Worm (Caenorhabditis elegans) whole organism, L1 larva: ENCODE data around the gene K03A11.1.

Experiments used
- C16A3.4 ChIP-seq: fragments of 150-350 bp; optimal IDR thresholded peaks from 2 replicates; lab custom pipeline; 2014; ENCODE audit warnings: missing biosample characterization, missing genetic modification characterization
- aly-2 ChIP-seq: fragments of 150-350 bp; optimal IDR thresholded peaks from 2 replicates; lab custom pipeline; 2014; ENCODE audit warnings: missing biosample characterization, missing genetic modification characterization
- blmp-1 ChIP-seq: fragments of 150-350 bp; optimal IDR thresholded peaks from 2 replicates; lab custom pipeline; 2014; ENCODE audit warnings: missing biosample characterization, missing genetic modification characterization
- ceh-63 ChIP-seq: fragments of 200-800 bp; sonication (Bioruptor generic); optimal IDR thresholded peaks from 2 replicates; lab custom pipeline; 2018; ENCODE audit warnings: mild to moderate bottlenecking, missing genetic modification characterization, missing compliant biosample characterization
- ceh-8 ChIP-seq: fragments of 200-800 bp; sonication (Bioruptor generic); optimal IDR thresholded peaks from 2 replicates; lab custom pipeline; 2018; ENCODE audit warnings: mild to moderate bottlenecking, missing genetic modification characterization, moderate library complexity, missing compliant biosample characterization
- ceh-82 ChIP-seq, 3 experiments: fragments of 150-350 bp in 1 of 3; sonication (generic microtip) in 2 of 3; optimal IDR thresholded peaks; 2 replicates each; lab custom pipeline; 2014 to 2017; ENCODE audit warnings: missing biosample characterization in 3 of 3, missing genetic modification characterization in 3 of 3
- ceh-88 ChIP-seq: fragments of 200-800 bp; sonication (Bioruptor generic); IDR thresholded peaks from 2 replicates; pipeline ENCODE4 v1.3.6; 2022; ENCODE audit warnings: missing genetic modification characterization, missing compliant biosample characterization
- dpl-1 ChIP-seq, 3 experiments: fragments of 150-350 bp in 2 of 3; sonication (generic microtip) in 1 of 3; optimal IDR thresholded peaks; 2 replicates each; lab custom pipeline; 2014 to 2017; ENCODE audit warnings: missing biosample characterization in 3 of 3, missing genetic modification characterization in 3 of 3, missing genetic modification reagents in 3 of 3
- dsc-1 ChIP-seq: sonication (generic microtip); optimal IDR thresholded peaks from 2 replicates; lab custom pipeline; 2016; ENCODE audit warnings: mild to moderate bottlenecking, missing genetic modification characterization, missing compliant biosample characterization
- efl-1 ChIP-seq, 4 experiments: fragments of 150-350 bp; optimal IDR thresholded peaks in 3 of 4; peaks in 1 of 4; 1 replicate in 1 of 4; 2 replicates in 3 of 4; lab custom pipeline; 2014; ENCODE audit warnings: missing biosample characterization in 2 of 4, missing genetic modification characterization in 2 of 4, missing genetic modification reagents in 2 of 4
- efl-3 ChIP-seq: fragments of 200-800 bp; sonication (Bioruptor generic); optimal IDR thresholded peaks from 2 replicates; lab custom pipeline; 2018; ENCODE audit warnings: mild to moderate bottlenecking, missing genetic modification characterization, missing compliant biosample characterization
- egl-13 ChIP-seq: sonication (generic microtip); optimal IDR thresholded peaks from 2 replicates; lab custom pipeline; 2016; ENCODE audit warnings: missing genotype, missing genetic modification reagents, missing genetic modification characterization, missing compliant biosample characterization
- egl-27 ChIP-seq, 2 experiments: fragments of 150-350 bp in 1 of 2; sonication (generic microtip); optimal IDR thresholded peaks; 3 replicates each; lab custom pipeline; 2017 to 2018; ENCODE audit warnings: missing biosample characterization in 2 of 2, missing genetic modification characterization in 2 of 2, missing genetic modification reagents in 2 of 2
- elt-2 ChIP-seq: sonication (generic microtip); optimal IDR thresholded peaks from 2 replicates; lab custom pipeline; 2016; ENCODE audit warnings: missing genetic modification characterization, mild to moderate bottlenecking, inconsistent platforms, missing compliant biosample characterization, missing genetic modification reagents
- ets-5 ChIP-seq: fragments of 200-800 bp; sonication (Bioruptor generic); IDR thresholded peaks from 2 replicates; pipeline ENCODE4 v1.3.6; 2022; ENCODE audit warnings: missing genetic modification characterization, missing compliant biosample characterization
- fkh-10 ChIP-seq: sonication (generic microtip); optimal IDR thresholded peaks from 2 replicates; lab custom pipeline; 2017; ENCODE audit warnings: missing biosample characterization, missing genetic modification reagents, missing genetic modification characterization
- fos-1 ChIP-seq: fragments of 150-350 bp; optimal IDR thresholded peaks from 2 replicates; lab custom pipeline; 2014; ENCODE audit warnings: missing biosample characterization, missing genetic modification characterization
- grh-1 ChIP-seq: fragments of 200-800 bp; sonication (Bioruptor generic); IDR thresholded peaks from 2 replicates; pipeline ENCODE4 v1.3.6; 2022; ENCODE audit warnings: missing genetic modification reagents, missing genetic modification characterization, missing compliant biosample characterization
- hlh-4 ChIP-seq: sonication (generic microtip); optimal IDR thresholded peaks from 2 replicates; lab custom pipeline; 2016; ENCODE audit warnings: mild to moderate bottlenecking, missing genetic modification characterization, missing compliant biosample characterization
- hpl-2 ChIP-seq: fragments of 150-350 bp; optimal IDR thresholded peaks from 2 replicates; lab custom pipeline; 2014; ENCODE audit warnings: missing biosample characterization, missing genetic modification reagents, missing genetic modification characterization
- irx-1 ChIP-seq: sonication (generic microtip); optimal IDR thresholded peaks from 2 replicates; lab custom pipeline; 2016; ENCODE audit warnings: missing genetic modification characterization, missing compliant biosample characterization
- isw-1 ChIP-seq: fragments of 200-800 bp; sonication (Bioruptor generic); IDR thresholded peaks from 2 replicates; pipeline ENCODE4 v1.3.6; 2022; ENCODE audit warnings: missing genetic modification characterization, missing compliant biosample characterization
- lin-15B ChIP-seq: fragments of 150-350 bp; sonication (generic microtip); optimal IDR thresholded peaks from 3 replicates; lab custom pipeline; 2014; ENCODE audit warnings: missing biosample characterization, missing genetic modification characterization
- lin-35 ChIP-seq, 2 experiments: fragments of 150-350 bp; optimal IDR thresholded peaks; 2 replicates each; lab custom pipeline; 2014; ENCODE audit warnings: missing biosample characterization in 2 of 2, missing genetic modification characterization in 2 of 2, missing genetic modification reagents in 2 of 2
- lin-39 ChIP-seq: fragments of 150-350 bp; optimal IDR thresholded peaks from 2 replicates; lab custom pipeline; 2014; ENCODE audit warnings: missing biosample characterization, missing genetic modification reagents, missing genetic modification characterization
- lir-3 ChIP-seq: sonication (generic microtip); optimal IDR thresholded peaks from 2 replicates; lab custom pipeline; 2016; ENCODE audit warnings: mild to moderate bottlenecking, missing genetic modification characterization, moderate library complexity, missing compliant biosample characterization; ENCODE audit not compliant: poor library complexity
- mab-9 ChIP-seq: fragments of 200-800 bp; sonication (Bioruptor generic); IDR thresholded peaks from 2 replicates; pipeline ENCODE4 v1.3.6; 2022; ENCODE audit warnings: missing genetic modification reagents, missing genetic modification characterization, missing compliant biosample characterization
- mdl-1 ChIP-seq, 2 experiments: fragments of 150-350 bp; optimal IDR thresholded peaks; 2 replicates each; lab custom pipeline; 2014 to 2017; ENCODE audit warnings: missing biosample characterization in 2 of 2, missing genetic modification characterization in 2 of 2, inconsistent platforms in 1 of 2
- mef-2 ChIP-seq: fragments of 150-350 bp; optimal IDR thresholded peaks from 2 replicates; lab custom pipeline; 2014; ENCODE audit warnings: missing biosample characterization, missing genetic modification characterization
- mep-1 ChIP-seq: fragments of 150-350 bp; optimal IDR thresholded peaks from 2 replicates; lab custom pipeline; 2014; ENCODE audit warnings: missing biosample characterization, missing genetic modification characterization
- nhr-12 ChIP-seq: sonication (generic microtip); optimal IDR thresholded peaks from 2 replicates; lab custom pipeline; 2017; ENCODE audit warnings: missing biosample characterization, missing genetic modification characterization
- nhr-19 ChIP-seq: fragments of 200-800 bp; sonication (Bioruptor generic); conservative IDR thresholded peaks from 2 replicates; pipeline ENCODE4 v1.3.6; 2022; ENCODE audit warnings: missing genetic modification characterization, missing compliant biosample characterization
- nhr-20 ChIP-seq: sonication (generic microtip); optimal IDR thresholded peaks from 2 replicates; lab custom pipeline; 2016; ENCODE audit warnings: mild to moderate bottlenecking, missing genetic modification characterization, missing compliant biosample characterization
- nhr-237 ChIP-seq: fragments of 150-350 bp; optimal IDR thresholded peaks from 2 replicates; lab custom pipeline; 2014; ENCODE audit warnings: missing biosample characterization, missing genetic modification characterization
- nhr-47 ChIP-seq: sonication (generic microtip); optimal IDR thresholded peaks from 2 replicates; lab custom pipeline; 2016; ENCODE audit warnings: mild to moderate bottlenecking, missing genetic modification characterization, moderate library complexity, missing compliant biosample characterization
- nhr-77 ChIP-seq: fragments of 150-350 bp; optimal IDR thresholded peaks from 2 replicates; lab custom pipeline; 2014; ENCODE audit warnings: missing biosample characterization, missing genetic modification characterization
- nhr-85 ChIP-seq: sonication (generic microtip); peaks from one replicate; lab custom pipeline; 2016; ENCODE audit warnings: missing genetic modification characterization, inconsistent platforms, missing compliant biosample characterization
- nhr-90 ChIP-seq: sonication (generic microtip); optimal IDR thresholded peaks from 2 replicates; lab custom pipeline; 2016; ENCODE audit warnings: mild to moderate bottlenecking, missing genetic modification characterization, missing compliant biosample characterization; ENCODE audit not compliant: poor library complexity
- snpc-4 ChIP-seq: fragments of 150-350 bp; optimal IDR thresholded peaks from 2 replicates; lab custom pipeline; 2014; ENCODE audit warnings: missing biosample characterization, missing genetic modification characterization
- snu-23 ChIP-seq: sonication (generic microtip); optimal IDR thresholded peaks from 2 replicates; lab custom pipeline; 2016; ENCODE audit warnings: missing genetic modification characterization, missing compliant biosample characterization
- sup-37 ChIP-seq: fragments of 200-800 bp; sonication (Bioruptor generic); optimal IDR thresholded peaks from 2 replicates; lab custom pipeline; 2018; ENCODE audit warnings: mild to moderate bottlenecking, missing genetic modification characterization, missing compliant biosample characterization
- tbx-2 ChIP-seq: sonication (generic microtip); optimal IDR thresholded peaks from 2 replicates; lab custom pipeline; 2016; ENCODE audit warnings: missing genetic modification characterization, missing compliant biosample characterization
- unc-130 ChIP-seq: fragments of 150-350 bp; optimal IDR thresholded peaks from 2 replicates; lab custom pipeline; 2017; ENCODE audit warnings: missing biosample characterization, missing genetic modification characterization, inconsistent platforms
- vab-15 ChIP-seq: sonication (generic microtip); optimal IDR thresholded peaks from 2 replicates; lab custom pipeline; 2017; ENCODE audit warnings: missing genotype, mild to moderate bottlenecking, missing genetic modification characterization, missing compliant biosample characterization
- xbp-1 ChIP-seq: sonication (generic microtip); optimal IDR thresholded peaks from 2 replicates; lab custom pipeline; 2016; ENCODE audit warnings: missing genetic modification characterization, missing compliant biosample characterization
- ztf-4 ChIP-seq: fragments of 150-350 bp; optimal IDR thresholded peaks from 2 replicates; lab custom pipeline; 2014; ENCODE audit warnings: missing biosample characterization, missing genetic modification characterization

The K03A11.1 gene

DNA sequence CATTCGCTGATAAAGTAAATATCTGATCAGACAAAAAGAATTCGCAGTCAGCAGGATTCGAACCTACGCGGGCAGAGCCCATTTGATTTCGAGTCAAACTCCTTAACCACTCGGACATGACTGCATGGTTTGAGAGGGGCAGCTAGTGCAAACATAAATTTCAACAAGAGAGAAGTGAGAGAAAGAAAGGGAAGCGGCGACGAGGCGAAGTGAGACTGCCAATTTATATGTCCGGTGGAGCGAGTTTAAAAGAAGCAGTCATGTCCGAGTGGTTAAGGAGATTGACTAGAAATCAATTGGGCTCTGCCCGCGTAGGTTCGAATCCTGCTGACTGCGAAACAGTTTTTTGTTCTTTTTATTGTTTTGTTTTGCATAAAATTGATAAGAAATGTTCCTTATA, 5.2 kb upstream of the K03A11.1 start (continued):
- peak; percentile 82 for TF ChIP-seq hpl-2
- peak; percentile 95 for TF ChIP-seq nhr-47 (tag; lab: Kevin White, UChicago)
- TF ChIP-seq nhr-77 (tag; lab: Kevin White, UChicago) = peak; percentile 77
- peak; percentile 84 for TF ChIP-seq C16A3.4 (tag; lab: Kevin White, UChicago)
- peak; percentile 87 for TF ChIP-seq mab-9
- peak; percentile 84 for TF ChIP-seq xbp-1 (tag; lab: Kevin White, UChicago)
- TF ChIP-seq isw-1 (GFP tag; lab: Robert Waterston, UW) = peak; percentile 77
- peak; percentile 96 for TF ChIP-seq nhr-19 (GFP tag; lab: Robert Waterston, UW)
- TF ChIP-seq fkh-10 (GFP tag; lab: Kevin White, UChicago) = peak; percentile 90
- peak; percentile 86 for TF ChIP-seq irx-1 (tag; lab: Kevin White, UChicago)
- peak; percentile 12 for TF ChIP-seq nhr-237 (tag; lab: Kevin White, UChicago)
- peak; percentile 97 for TF ChIP-seq dsc-1 (tag; lab: Kevin White, UChicago)
- TF ChIP-seq ceh-88 = peak; percentile 86
- peak; percentile 90 for TF ChIP-seq tbx-2 (tag; lab: Kevin White, UChicago)
- peak; percentile 3 for TF ChIP-seq hlh-4 (tag; lab: Kevin White, UChicago)
- peak; percentile 42 for TF ChIP-seq blmp-1
- peak; percentile 94 for TF ChIP-seq nhr-20 (tag; lab: Kevin White, UChicago)
- TF ChIP-seq aly-2 = peak; percentile 90
- TF ChIP-seq ztf-4 (tag; lab: Kevin White, UChicago) = peak; percentile 77
- TF ChIP-seq egl-27 (tag; optimal IDR thresholded peaks at IDR 0.05; lab: Kevin White, UChicago) = peak in 1 of 2 experiments; percentile 21
- peak; percentile 35 for TF ChIP-seq vab-15 (tag; lab: Kevin White, UChicago)
- peak; percentile 49 for TF ChIP-seq lin-39 (tag; lab: Kevin White, UChicago)
- TF ChIP-seq grh-1 (GFP tag; lab: Robert Waterston, UW) = peak; percentile 84
- TF ChIP-seq mep-1 (tag; lab: Kevin White, UChicago) = peak; percentile 70
- peak; percentile 96 for TF ChIP-seq ceh-8 (GFP tag; lab: Kevin White, UChicago)
- peak; percentile 56 for TF ChIP-seq snpc-4 (tag; lab: Kevin White, UChicago)
- peak; percentile 96 for TF ChIP-seq snu-23 (GFP tag; lab: Kevin White, UChicago)
- peak; percentile 58 for TF ChIP-seq efl-3 (GFP tag; lab: Kevin White, UChicago)
- peak; percentile 59 to 81 for TF ChIP-seq lin-35 (GFP tag; optimal IDR thresholded peaks at IDR 0.05; lab: Kevin White, UChicago)

- no peak for TF ChIP-seq lin-15B (tag; lab: Kevin White, UChicago)
- no peak for TF ChIP-seq unc-130
- no peak for TF ChIP-seq irx-1 (tag; lab: Kevin White, UChicago)
Measured at ce11 chrX:13048258-13048657, 3.2 kb upstream of the K03A11.1 start, which contains the start of gene C53C7.3. TSS of gene C53C7.3 (plus strand) at chrX:13048558.

DNA sequence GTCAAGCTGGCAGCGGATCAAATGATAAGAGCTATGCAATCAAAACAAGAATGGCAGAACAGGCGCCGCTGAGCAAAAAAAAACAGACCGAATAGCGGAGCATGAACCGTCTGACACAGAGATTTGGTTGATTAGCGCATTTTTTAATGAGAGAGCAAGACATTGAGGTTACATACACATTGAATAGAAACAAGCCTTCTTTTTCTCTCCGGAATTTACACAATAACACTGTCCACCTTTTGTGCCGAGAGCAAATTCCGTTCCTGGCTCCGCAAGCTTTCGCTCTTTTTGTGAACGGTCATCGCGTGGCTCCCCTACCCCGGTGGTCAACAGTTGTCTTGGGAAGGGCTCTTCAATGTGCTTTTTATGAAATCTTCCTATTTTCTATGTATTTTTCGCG, 4.1 kb downstream of the K03A11.1 start, which contains the start of gene K03A11.6:
Gene K03A11.6 (plus strand): TSS at position 301 of the 400 bp plus-strand sequence.
- TF ChIP-seq sup-37 (GFP tag; lab: Kevin White, UChicago) (no peak), dsc-1 (tag; lab: Kevin White, UChicago) (no peak), fos-1 (tag; lab: Kevin White, UChicago) (no peak), ceh-88 (no peak), ceh-82 (tag; optimal IDR thresholded peaks at IDR 0.05; lab: Kevin White, UChicago) (no peak)

DNA sequence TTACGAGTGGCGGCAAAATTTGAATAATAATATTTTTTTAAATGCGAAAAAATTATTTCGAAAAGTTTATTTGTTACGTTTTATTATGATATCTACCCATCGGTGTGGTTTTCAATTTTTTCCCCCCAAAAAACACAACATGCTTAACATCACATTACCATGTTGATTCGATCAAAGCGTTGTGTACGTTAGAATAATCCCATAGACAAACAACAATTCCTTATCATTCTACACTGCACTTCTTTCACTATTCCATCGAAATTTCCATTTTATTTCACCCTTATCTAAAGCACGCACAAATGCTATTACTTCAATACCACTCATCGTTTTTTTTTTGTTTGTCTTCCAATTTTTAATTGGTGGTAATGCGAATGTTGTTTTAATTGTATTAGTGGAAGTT, 8.5 kb downstream of the K03A11.1 start:
- TF ChIP-seq lin-35 (GFP tag; optimal IDR thresholded peaks at IDR 0.05; lab: Kevin White, UChicago) (peak in 1 of 2 experiments; percentile 36), dpl-1 (GFP tag; optimal IDR thresholded peaks at IDR 0.05; lab: Kevin White, UChicago) (no peak), mef-2 (tag; lab: Kevin White, UChicago) (no peak), nhr-77 (tag; lab: Kevin White, UChicago) (no peak), ets-5 (GFP tag; lab: Robert Waterston, UW) (no peak), nhr-12 (tag; lab: Kevin White, UChicago) (no peak), vab-15 (tag; lab: Kevin White, UChicago) (no peak), egl-13 (no peak), elt-2 (peak; percentile 76), lir-3 (no peak), xbp-1 (tag; lab: Kevin White, UChicago) (no peak), efl-1 (optimal IDR thresholded peaks at IDR 0.05; lab: Kevin White, UChicago) (no peak), efl-1 (GFP tag; optimal IDR thresholded peaks at IDR 0.05 in 1 of 2; lab: Kevin White, UChicago) (no peak), nhr-85 (no peak), ztf-4 (tag; lab: Kevin White, UChicago) (no peak), nhr-90 (peak; percentile 40), lin-15B (tag; lab: Kevin White, UChicago) (no peak), mdl-1 (tag; optimal IDR thresholded peaks at IDR 0.05; lab: Kevin White, UChicago) (no peak), egl-27 (tag; optimal IDR thresholded peaks at IDR 0.05; lab: Kevin White, UChicago) (no peak), ceh-63 (no peak)
